Worm (Caenorhabditis elegans) whole organism, L4/young adult: ENCODE measurements around the gene ifb-2.

Experiments
- dao-5 ChIP-seq: sonication (generic microtip); optimal IDR thresholded peaks from 2 replicates; lab custom pipeline; 2016; ENCODE audit warnings: missing genotype, missing genetic modification characterization, moderate library complexity, missing compliant biosample characterization
- him-1 ChIP-seq: sonication (generic microtip); optimal IDR thresholded peaks from 2 replicates; lab custom pipeline; 2016; ENCODE audit warnings: missing genotype, missing genetic modification reagents, missing genetic modification characterization, missing compliant biosample characterization

ce11 chrII:5785504-5785903 lies 35.5 kb downstream of the ifb-2 start:
- TF ChIP-seq dao-5 (tag; lab: Kevin White, UChicago) = no peak
- no peak for TF ChIP-seq him-1
